Worm (Caenorhabditis elegans): ENCODE measurements around the gene Y42A5A.5.

DNA sequence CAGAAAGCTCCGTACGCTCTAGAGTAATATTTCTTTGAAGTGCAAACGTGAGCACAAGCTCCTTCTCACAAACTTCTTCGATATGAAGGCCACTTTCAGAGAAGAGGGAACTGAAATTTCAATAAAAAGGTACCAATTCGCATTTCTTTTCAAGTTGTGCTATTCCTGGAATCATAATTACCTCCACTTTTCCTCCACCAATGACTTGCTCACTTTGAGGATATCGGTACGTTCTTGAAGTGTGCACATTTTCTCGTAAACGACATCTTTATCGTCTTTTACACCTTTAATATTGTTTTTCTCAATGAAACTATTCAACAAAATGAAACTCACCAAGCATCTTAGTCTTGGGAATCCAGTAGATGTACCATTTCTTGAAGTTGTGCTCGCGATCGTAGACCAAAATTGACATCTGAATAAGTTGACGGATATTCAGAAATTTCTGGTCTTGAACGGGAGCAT lies 9.8 kb upstream of the Y42A5A.5 start, which contains the start of gene scb-1:
- TF ChIP-seq flt-1 (GFP tag; IDR thresholded peaks at IDR 0.05) = no peak
- TF ChIP-seq klf-2 (GFP tag; conservative IDR thresholded peaks at IDR 0.05) = no peak
- no peak for TF ChIP-seq ztf-23 (GFP tag; IDR thresholded peaks at IDR 0.05)
- no peak for TF ChIP-seq ref-1 (GFP tag; conservative IDR thresholded peaks at IDR 0.05)
- TF ChIP-seq tab-1 (GFP tag; IDR thresholded peaks at IDR 0.05) = no peak
- no peak for TF ChIP-seq cog-1 (tag; optimal IDR thresholded peaks at IDR 0.05)
- TF ChIP-seq T22C8.4 (GFP tag; IDR thresholded peaks at IDR 0.05) = no peak
- TF ChIP-seq ztf-29 (GFP tag; IDR thresholded peaks at IDR 0.05) = no peak
- no peak for TF ChIP-seq med-1 (GFP tag; optimal IDR thresholded peaks at IDR 0.05; ENCODE audit: insufficient read depth)
